Fruit fly (Drosophila melanogaster): Measurements from ENCODE around the gene CG9175.

The CG9175 gene

DNA sequence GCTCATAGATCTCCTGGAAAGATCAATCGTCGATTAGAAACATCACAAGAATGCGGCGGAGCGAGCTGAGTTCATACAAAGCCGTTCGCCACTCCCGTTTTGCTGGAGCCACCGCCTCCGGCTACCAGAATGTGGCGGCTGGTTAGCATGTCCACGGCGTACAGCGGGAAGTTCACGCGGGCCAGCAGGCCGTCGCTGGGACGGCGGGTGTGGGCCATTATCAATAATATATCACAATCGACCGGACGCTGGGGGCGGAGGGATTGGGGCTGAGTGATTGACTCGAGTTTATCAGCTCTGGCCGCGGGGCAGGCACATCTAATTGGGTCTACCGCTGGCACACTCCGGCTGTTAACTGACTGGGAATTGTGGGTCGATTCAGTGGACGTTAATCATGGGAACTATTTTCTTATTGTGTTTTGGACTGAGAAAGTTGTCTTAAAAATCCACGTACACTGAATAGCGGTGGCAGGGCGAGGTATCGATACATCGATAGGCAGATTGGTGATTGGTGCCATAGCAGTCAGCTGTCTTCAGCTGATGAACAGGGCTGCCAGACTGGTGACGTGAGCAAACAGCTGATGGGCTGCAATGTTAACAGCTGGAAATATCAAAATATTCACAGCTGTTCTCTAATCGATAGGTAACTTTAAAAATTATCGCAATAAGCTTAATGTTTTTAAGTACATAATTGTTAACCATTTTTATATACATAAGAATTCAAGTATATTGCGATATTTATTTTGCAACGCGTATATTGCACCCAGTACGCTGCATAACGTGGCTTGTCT is at the start of gene CG9175:
Gene CG9175 (minus strand): TSS at position 488 of the 791 bp plus-strand sequence.
- TF ChIP-seq Sin3A (optimal IDR thresholded peaks at IDR 0.05): no peak
- TF ChIP-seq h (optimal IDR thresholded peaks at IDR 0.05): no peak
- TF ChIP-seq psq (optimal IDR thresholded peaks at IDR 0.05): no peak
- no peak for TF ChIP-seq insv (optimal IDR thresholded peaks at IDR 0.05)
- TF ChIP-seq ttk (optimal IDR thresholded peaks at IDR 0.05): no peak
- TF ChIP-seq Myc (optimal IDR thresholded peaks at IDR 0.05): no peak

dm6 chr2L:6139082-6139481 is 40.3 kb upstream of the CG9175 start, which contains the start of gene CG13991:
CG13991 (plus strand) TSS chr2L:6139382.
- TF ChIP-seq Myc (optimal IDR thresholded peaks at IDR 0.05) (no peak), h (optimal IDR thresholded peaks at IDR 0.05) (no peak), ttk (optimal IDR thresholded peaks at IDR 0.05) (no peak), Sin3A (optimal IDR thresholded peaks at IDR 0.05) (no peak), psq (optimal IDR thresholded peaks at IDR 0.05) (no peak), insv (optimal IDR thresholded peaks at IDR 0.05) (no peak)

dm6 chr2L:6130522-6131073 is 31.8 kb upstream of the CG9175 start, which contains the start of the genes B9d2, tctn and CG9222:
B9d2 (minus strand) TSS chr2L:6130651.
tctn (minus strand) TSS chr2L:6130651.
CG9222 (plus strand) TSS chr2L:6131023.
- no peak for TF ChIP-seq ttk (optimal IDR thresholded peaks at IDR 0.05)
- TF ChIP-seq insv (optimal IDR thresholded peaks at IDR 0.05): no peak
- TF ChIP-seq h (optimal IDR thresholded peaks at IDR 0.05): no peak
- no peak for TF ChIP-seq Myc (optimal IDR thresholded peaks at IDR 0.05)
- TF ChIP-seq Sin3A (optimal IDR thresholded peaks at IDR 0.05): no peak
- TF ChIP-seq psq (optimal IDR thresholded peaks at IDR 0.05): no peak

DNA sequence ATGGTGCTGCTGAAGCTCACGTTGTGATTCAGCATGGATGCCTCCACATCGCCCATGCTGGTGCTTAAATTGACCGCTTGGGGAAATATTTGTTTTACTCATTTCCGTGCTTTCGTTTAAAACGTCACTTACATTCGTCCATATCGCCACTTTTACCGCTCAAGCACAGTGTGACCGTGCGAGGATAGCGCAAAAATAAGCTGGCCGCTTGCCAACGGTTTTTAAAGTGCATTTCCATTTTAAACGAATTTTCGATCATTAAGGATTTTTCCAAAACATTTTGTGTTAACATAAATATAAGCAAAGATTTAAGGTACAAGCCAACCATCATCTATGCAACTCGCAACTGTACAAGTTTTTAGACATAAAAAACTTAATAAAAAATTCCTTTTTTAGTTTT is 28.7 kb upstream of the CG9175 start, which contains the start of gene WDR79:
Gene WDR79 (minus strand): TSS at position 298 of the 400 bp plus-strand sequence.
- TF ChIP-seq insv (optimal IDR thresholded peaks at IDR 0.05) (no peak), ttk (optimal IDR thresholded peaks at IDR 0.05) (no peak), Sin3A (optimal IDR thresholded peaks at IDR 0.05) (no peak), psq (optimal IDR thresholded peaks at IDR 0.05) (no peak), Myc (optimal IDR thresholded peaks at IDR 0.05) (no peak), h (optimal IDR thresholded peaks at IDR 0.05) (no peak)

DNA sequence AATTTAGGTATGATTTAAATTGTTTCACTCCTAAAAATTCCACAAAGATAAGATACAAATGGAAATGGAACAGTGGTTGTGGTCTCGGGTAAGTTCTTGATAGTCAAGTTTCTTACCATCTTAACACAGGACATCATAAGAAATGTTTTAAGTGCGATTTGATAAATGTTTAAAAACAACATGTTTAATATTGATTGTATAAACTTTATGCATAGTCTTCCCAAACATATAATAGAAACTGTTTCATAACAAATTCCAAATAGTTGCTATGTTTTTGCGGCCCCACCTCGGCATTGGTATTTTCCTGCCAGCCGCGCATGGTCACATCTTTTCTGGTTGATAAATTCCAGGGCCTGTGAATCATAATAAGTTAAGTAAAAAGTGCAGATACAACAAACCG is 26.0 kb upstream of the CG9175 start, which contains the start of gene Arpc4:
Gene Arpc4 (plus strand): TSS at position 318 of the 400 bp plus-strand sequence.
- TF ChIP-seq Sin3A (optimal IDR thresholded peaks at IDR 0.05) (no peak), insv (optimal IDR thresholded peaks at IDR 0.05) (no peak), Myc (optimal IDR thresholded peaks at IDR 0.05) (no peak)

DNA sequence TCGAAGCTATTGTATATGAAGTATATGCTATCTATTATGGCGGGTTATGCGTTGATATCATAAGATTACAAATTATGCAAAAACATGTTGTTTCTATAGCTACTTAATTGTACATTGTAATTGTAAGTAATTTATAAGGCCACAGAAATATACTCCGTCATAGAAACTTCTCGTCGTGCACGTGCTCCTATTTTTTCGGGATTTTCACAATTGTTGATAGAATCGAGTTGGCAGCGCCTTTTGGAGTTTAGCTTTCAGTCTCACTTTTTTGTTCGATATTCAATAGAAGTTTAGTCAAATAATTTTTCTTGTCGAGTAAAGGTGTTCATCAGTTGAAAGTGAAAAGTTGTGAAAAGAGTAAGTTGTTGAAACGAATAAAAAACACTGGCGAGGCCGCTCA is 19.4 kb upstream of the CG9175 start, which contains the start of gene CG31642:
Gene CG31642 (plus strand): TSS at position 301 of the 400 bp plus-strand sequence.
- TF ChIP-seq insv (optimal IDR thresholded peaks at IDR 0.05) (no peak), h (optimal IDR thresholded peaks at IDR 0.05) (no peak), psq (optimal IDR thresholded peaks at IDR 0.05) (no peak), ttk (optimal IDR thresholded peaks at IDR 0.05) (no peak), Myc (optimal IDR thresholded peaks at IDR 0.05) (no peak), Sin3A (optimal IDR thresholded peaks at IDR 0.05) (no peak)

dm6 chr2L:6110781-6111180 is 12.0 kb upstream of the CG9175 start:
- TF ChIP-seq insv (optimal IDR thresholded peaks at IDR 0.05) (no peak), psq (optimal IDR thresholded peaks at IDR 0.05) (no peak), h (optimal IDR thresholded peaks at IDR 0.05) (no peak), Myc (optimal IDR thresholded peaks at IDR 0.05) (no peak), ttk (optimal IDR thresholded peaks at IDR 0.05) (no peak), Sin3A (optimal IDR thresholded peaks at IDR 0.05) (no peak)

DNA sequence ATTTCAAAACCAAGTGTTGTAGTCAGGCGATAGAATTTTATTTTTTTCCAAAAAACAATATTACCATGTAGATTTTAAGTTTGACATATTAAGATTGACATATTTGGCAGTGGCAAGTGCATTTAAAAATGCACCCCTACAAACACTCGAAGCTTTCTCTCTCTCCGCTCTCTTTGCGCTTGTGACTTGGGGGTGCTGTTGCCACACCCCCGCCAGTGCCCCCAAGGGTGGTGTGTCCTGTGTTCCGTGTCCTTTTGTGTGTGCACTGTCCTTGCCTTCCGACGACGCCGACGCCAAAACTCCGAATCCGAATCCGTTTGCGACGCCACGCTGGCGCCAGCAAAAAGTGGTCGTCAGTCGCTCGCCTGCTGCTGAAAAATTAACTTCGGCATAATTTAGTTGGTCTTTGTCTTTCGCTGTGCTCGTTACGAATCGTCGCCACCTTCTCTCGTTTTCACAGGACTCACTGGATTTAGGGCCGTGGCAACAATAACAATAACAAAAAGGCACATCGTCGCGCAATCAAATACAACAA is 10.6 kb upstream of the CG9175 start:
- TF ChIP-seq psq (optimal IDR thresholded peaks at IDR 0.05) (no peak), Sin3A (optimal IDR thresholded peaks at IDR 0.05) (no peak), ttk (optimal IDR thresholded peaks at IDR 0.05) (no peak), insv (optimal IDR thresholded peaks at IDR 0.05) (no peak), Myc (optimal IDR thresholded peaks at IDR 0.05) (no peak), h (optimal IDR thresholded peaks at IDR 0.05) (no peak)

DNA sequence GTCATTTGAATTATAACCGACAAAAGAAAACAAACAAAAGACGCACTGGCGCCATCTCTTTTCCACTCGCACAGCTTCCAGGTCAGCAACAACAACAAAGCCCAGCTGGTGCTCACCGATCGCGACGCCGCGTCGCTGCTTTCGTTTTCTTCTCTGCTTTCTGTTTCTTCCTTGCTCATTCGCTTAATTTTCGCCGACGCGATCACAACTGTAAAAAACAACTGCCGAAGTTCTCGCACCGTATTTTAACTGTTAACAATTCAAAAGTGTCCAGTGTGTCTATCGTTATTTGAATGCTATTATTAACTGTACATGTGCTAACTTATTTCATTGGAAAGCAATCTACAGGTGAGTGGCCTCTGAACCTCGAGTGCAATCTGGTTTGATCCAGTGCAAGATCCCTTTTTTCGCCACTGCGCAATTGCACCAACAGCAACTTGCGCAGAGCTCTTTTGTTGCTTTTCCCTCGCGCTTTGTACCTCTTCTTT is 1.5 kb upstream of the CG9175 start, which contains the start of gene stai:
Gene stai (plus strand): TSS at position 176 of the 488 bp plus-strand sequence.
- no peak for TF ChIP-seq h (optimal IDR thresholded peaks at IDR 0.05)
- TF ChIP-seq insv (optimal IDR thresholded peaks at IDR 0.05): no peak
- TF ChIP-seq Myc (optimal IDR thresholded peaks at IDR 0.05): no peak
- TF ChIP-seq Sin3A (optimal IDR thresholded peaks at IDR 0.05): no peak
- TF ChIP-seq psq (optimal IDR thresholded peaks at IDR 0.05): no peak
- TF ChIP-seq ttk (optimal IDR thresholded peaks at IDR 0.05): no peak

dm6 chr2L:6099270-6099644 is 491 bp upstream of the CG9175 start:
- TF ChIP-seq Myc (optimal IDR thresholded peaks at IDR 0.05) (no peak), h (optimal IDR thresholded peaks at IDR 0.05) (no peak), insv (optimal IDR thresholded peaks at IDR 0.05) (no peak), ttk (optimal IDR thresholded peaks at IDR 0.05) (no peak), Sin3A (optimal IDR thresholded peaks at IDR 0.05) (no peak), psq (optimal IDR thresholded peaks at IDR 0.05) (no peak)

dm6 chr2L:6092300-6092699 is 6.5 kb downstream of the CG9175 start:
- TF ChIP-seq ttk (optimal IDR thresholded peaks at IDR 0.05) (no peak), Sin3A (optimal IDR thresholded peaks at IDR 0.05) (no peak), insv (optimal IDR thresholded peaks at IDR 0.05) (no peak), Myc (optimal IDR thresholded peaks at IDR 0.05) (no peak), psq (optimal IDR thresholded peaks at IDR 0.05) (no peak), h (optimal IDR thresholded peaks at IDR 0.05) (no peak)

All from Kc167 (cell line).